Fruit fly (Drosophila melanogaster) whole organism: ENCODE results near the gene CG43901.

Experiments used
- CG8478 ChIP-seq: fragments of >200 bp; optimal IDR thresholded peaks from 2 replicates; lab custom pipeline; 2018; ENCODE audit warnings: inconsistent platforms
- Dll ChIP-seq: fragments of >200 bp; optimal IDR thresholded peaks from 2 replicates; lab custom pipeline; 2017
- EcR ChIP-seq, 2 experiments: fragments of >200 bp; optimal IDR thresholded peaks; 2 replicates each; lab custom pipeline; 2017; ENCODE audit warnings: missing biosample characterization in 2 of 2, missing genetic modification characterization in 2 of 2, missing genetic modification reagents in 2 of 2
- pan ChIP-seq: fragments of >200 bp; optimal IDR thresholded peaks from 2 replicates; lab custom pipeline; 2017
- psq ChIP-seq: fragments of >200 bp; optimal IDR thresholded peaks from 2 replicates; lab custom pipeline; 2017
- usp ChIP-seq: fragments of >200 bp; optimal IDR thresholded peaks from 2 replicates; lab custom pipeline; 2017; ENCODE audit warnings: missing biosample characterization, missing genetic modification characterization, mixed read lengths

CG43901 gene

DNA sequence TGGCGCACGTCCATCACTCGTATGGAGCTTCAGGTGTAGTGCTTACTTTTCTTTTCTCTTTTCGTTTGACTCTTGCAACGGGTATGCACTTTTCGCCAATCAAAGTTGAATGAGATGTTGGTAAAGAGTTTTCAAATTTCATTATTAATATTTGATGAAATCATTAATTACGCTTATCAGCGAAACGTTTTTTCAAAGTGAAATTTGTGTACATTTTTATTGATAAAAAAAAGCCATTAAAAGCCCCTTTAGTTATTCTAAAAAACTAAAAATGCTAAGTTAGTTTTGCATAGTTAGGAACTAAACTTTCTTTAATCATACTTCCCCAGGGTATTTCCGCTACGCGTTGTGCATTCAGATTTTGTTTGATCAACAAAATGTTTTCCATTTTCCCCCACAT lies 47.7 kb downstream of the CG43901 start:
- no peak for TF ChIP-seq EcR (GFP tag; optimal IDR thresholded peaks at IDR 0.05; lab: Kevin White, UChicago)
- no peak for TF ChIP-seq pan (lab: Kevin White, UChicago)
- TF ChIP-seq psq (lab: Kevin White, UChicago): no peak
- no peak for TF ChIP-seq usp (GFP tag; lab: Kevin White, UChicago)

DNA sequence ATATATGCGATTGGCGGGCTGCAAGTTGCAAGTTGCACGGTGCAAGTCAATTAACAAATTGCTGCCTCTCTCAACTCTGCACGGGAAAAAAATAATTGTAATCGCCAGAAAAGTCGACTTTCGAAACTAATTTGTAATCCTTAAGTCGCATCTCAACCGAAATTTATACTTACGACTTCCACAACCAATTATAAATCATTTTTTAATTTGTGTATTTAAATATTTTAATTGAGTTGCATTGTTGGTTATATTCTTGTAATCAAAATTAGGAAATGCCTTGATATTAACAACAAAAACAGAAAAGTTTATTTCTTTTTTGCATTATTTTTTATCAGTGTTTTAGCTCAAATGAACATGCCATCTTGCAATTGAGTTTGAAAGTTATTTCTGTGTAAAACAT lies 54.3 kb downstream of the CG43901 start:
- TF ChIP-seq CG8478 (lab: Kevin White, UChicago) (no peak), usp (GFP tag; lab: Kevin White, UChicago) (no peak), pan (lab: Kevin White, UChicago) (no peak), EcR (GFP tag; optimal IDR thresholded peaks at IDR 0.05; lab: Kevin White, UChicago) (no peak), psq (lab: Kevin White, UChicago) (no peak), Dll (lab: Kevin White, UChicago) (no peak)

DNA sequence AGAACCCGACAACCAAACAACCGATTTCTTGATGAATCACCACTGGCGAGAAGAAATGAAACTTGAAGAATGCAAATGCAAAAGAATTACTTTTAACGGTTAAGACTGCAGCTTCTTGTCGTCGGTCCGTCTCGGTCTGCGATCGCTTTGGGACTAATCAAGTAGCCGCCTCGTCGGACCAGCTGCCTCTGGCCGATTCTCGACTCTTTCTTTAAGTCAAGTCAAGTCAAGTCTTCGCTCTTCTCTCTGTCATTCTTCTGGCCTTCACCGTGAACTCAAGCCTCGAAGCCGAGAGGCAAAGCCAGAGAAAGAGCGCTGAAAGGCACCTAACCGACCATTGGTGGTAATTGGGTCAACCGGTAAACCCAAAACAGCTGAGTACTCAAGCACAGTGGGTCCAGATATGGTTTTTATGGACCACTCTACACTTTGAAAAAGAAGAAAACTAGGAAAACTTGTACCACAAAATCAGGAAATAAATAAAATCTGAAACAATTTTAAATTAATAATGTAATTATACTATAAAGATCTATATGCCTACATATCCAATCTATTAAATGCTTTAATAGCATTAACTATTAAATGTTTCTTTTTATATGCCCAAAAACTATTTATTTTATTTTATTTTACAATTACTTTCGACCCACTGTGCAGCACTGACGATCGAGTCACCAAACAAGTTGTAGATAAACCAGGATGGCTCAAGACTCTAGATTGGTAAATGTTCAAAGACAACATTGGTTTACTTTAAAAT lies 61.6 kb downstream of the CG43901 start, which contains the start of gene C901:
C901 (minus strand) TSS at position 157 of the 754 bp plus-strand sequence.
- TF ChIP-seq EcR (GFP tag; optimal IDR thresholded peaks at IDR 0.05; lab: Kevin White, UChicago): no peak
- TF ChIP-seq psq (lab: Kevin White, UChicago): no peak
- no peak for TF ChIP-seq CG8478 (lab: Kevin White, UChicago)
- no peak for TF ChIP-seq Dll (lab: Kevin White, UChicago)
- no peak for TF ChIP-seq pan (lab: Kevin White, UChicago)
- no peak for TF ChIP-seq usp (GFP tag; lab: Kevin White, UChicago)
